Worm (Caenorhabditis elegans) whole organism, midembryonic: Measurements from ENCODE around the gene C24G6.8.

Source experiments
- cog-1 ChIP-seq: sonication (generic microtip); optimal IDR thresholded peaks from 2 replicates; lab custom pipeline; 2016; ENCODE audit warnings: missing genetic modification characterization, missing compliant biosample characterization
- ref-1 ChIP-seq: fragments of 200-800 bp; sonication (Bioruptor generic); conservative IDR thresholded peaks from 2 replicates; pipeline ENCODE4 v1.3.6; 2022; ENCODE audit warnings: missing genetic modification reagents, missing genetic modification characterization, missing compliant biosample characterization

DNA sequence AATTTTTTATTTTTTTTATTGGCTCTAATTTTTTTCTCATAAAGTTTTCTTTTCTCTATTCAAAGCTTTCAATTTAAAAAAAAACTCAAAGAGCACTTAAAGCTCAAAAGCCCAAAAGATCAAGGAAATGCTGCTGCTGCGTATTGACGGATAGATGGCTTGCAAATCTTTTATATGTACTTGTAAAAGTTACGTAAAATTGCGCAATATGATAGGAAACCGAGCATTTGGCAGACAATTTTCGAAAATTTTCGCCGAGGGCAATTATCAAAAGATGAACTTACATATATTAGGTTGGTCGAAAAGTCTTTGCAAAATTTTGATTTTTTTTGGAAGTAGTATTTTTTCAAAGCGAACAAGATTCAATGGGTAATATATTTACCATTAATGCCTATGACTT lies 12.8 kb upstream of the C24G6.8 start:
- TF ChIP-seq cog-1 (tag; lab: Kevin White, UChicago) = no peak
- TF ChIP-seq ref-1 (GFP tag; lab: Robert Waterston, UW) = no peak
